Worm (Caenorhabditis elegans): ENCODE measurements around the gene cest-8.

cest-8 gene

ce11 chrX:12181606-12182005 lies 37.9 kb upstream of the cest-8 start:
- peak; percentile 10 for TF ChIP-seq sma-9 (GFP tag; optimal IDR thresholded peaks at IDR 0.05)
- no peak for TF ChIP-seq sma-9 (tag; optimal IDR thresholded peaks at IDR 0.05)
- no peak for TF ChIP-seq C34F6.9 (tag; optimal IDR thresholded peaks at IDR 0.05)

- TF ChIP-seq ceh-82 (tag; optimal IDR thresholded peaks at IDR 0.05) = no peak
- TF ChIP-seq unc-62 (GFP tag; optimal IDR thresholded peaks at IDR 0.05) = peak; percentile 14
- TF ChIP-seq sma-9 (GFP tag; optimal IDR thresholded peaks at IDR 0.05) = peak; percentile 2
- no peak for TF ChIP-seq sma-9 (tag; optimal IDR thresholded peaks at IDR 0.05)
- TF ChIP-seq unc-55 (GFP tag; optimal IDR thresholded peaks at IDR 0.05) = peak; percentile 40
- TF ChIP-seq aly-2 (tag; optimal IDR thresholded peaks at IDR 0.05) = no peak
- TF ChIP-seq nhr-129 (tag; optimal IDR thresholded peaks at IDR 0.05) = peak; percentile 36
- peak; percentile 60 for TF ChIP-seq sem-4 (tag; optimal IDR thresholded peaks at IDR 0.05)
- peak; percentile 47 for TF ChIP-seq zag-1 (tag; optimal IDR thresholded peaks at IDR 0.05)
Observed at ce11 chrX:12182684-12183477, 36.6 kb upstream of the cest-8 start.

DNA sequence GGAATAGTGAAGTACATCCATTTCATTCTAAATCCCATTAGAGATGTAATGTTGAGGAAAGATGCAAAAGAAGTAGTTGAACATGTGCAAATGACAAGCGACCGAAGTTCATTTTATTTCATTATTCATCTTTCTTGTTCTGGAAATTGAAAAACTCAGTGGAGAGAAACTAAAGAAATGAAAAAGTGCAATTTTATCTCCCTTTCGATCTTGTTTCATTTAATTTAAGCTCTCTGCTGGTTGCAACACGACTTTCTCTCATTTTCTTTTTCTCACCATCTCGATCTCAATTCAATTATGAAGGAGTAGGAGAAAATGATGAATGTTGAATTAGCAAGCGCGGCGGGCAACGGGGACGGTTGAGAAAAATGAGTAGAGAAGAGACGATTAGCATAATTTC lies 35.1 kb upstream of the cest-8 start:
- TF ChIP-seq nhr-23 (tag; optimal IDR thresholded peaks at IDR 0.05) (no peak), ceh-82 (tag; optimal IDR thresholded peaks at IDR 0.05) (no peak), ama-1 (optimal IDR thresholded peaks at IDR 0.05) (no peak), nhr-129 (tag; optimal IDR thresholded peaks at IDR 0.05) (peak; percentile 1), R02D3.7 (tag; optimal IDR thresholded peaks at IDR 0.05) (no peak), zag-1 (tag; optimal IDR thresholded peaks at IDR 0.05) (no peak), fos-1 (tag; optimal IDR thresholded peaks at IDR 0.05) (no peak), elt-1 (tag; optimal IDR thresholded peaks at IDR 0.05) (no peak), crh-2 (tag; optimal IDR thresholded peaks at IDR 0.05) (peak; percentile 36), C34F6.9 (tag; optimal IDR thresholded peaks at IDR 0.05) (peak; percentile 31), sem-4 (tag; optimal IDR thresholded peaks at IDR 0.05) (peak; percentile 60), ZK546.5 (tag; optimal IDR thresholded peaks at IDR 0.05) (no peak), unc-39 (tag; optimal IDR thresholded peaks at IDR 0.05) (no peak), nhr-12 (tag; optimal IDR thresholded peaks at IDR 0.05) (no peak), lsy-2 (tag; optimal IDR thresholded peaks at IDR 0.05) (peak in 1 of 2 experiments; percentile 42), peb-1 (tag; optimal IDR thresholded peaks at IDR 0.05) (no peak), unc-55 (GFP tag; optimal IDR thresholded peaks at IDR 0.05) (peak; percentile 58), nhr-25 (tag; optimal IDR thresholded peaks at IDR 0.05) (no peak), F13H6.1 (tag; optimal IDR thresholded peaks at IDR 0.05) (no peak), nhr-11 (tag; optimal IDR thresholded peaks at IDR 0.05) (no peak), egl-27 (tag; optimal IDR thresholded peaks at IDR 0.05) (peak; percentile 19), mbf-1 (tag; optimal IDR thresholded peaks at IDR 0.05) (no peak), sma-9 (GFP tag; optimal IDR thresholded peaks at IDR 0.05) (peak; percentile 26), sma-9 (tag; optimal IDR thresholded peaks at IDR 0.05) (no peak), nhr-6 (tag; optimal IDR thresholded peaks at IDR 0.05) (no peak)

DNA sequence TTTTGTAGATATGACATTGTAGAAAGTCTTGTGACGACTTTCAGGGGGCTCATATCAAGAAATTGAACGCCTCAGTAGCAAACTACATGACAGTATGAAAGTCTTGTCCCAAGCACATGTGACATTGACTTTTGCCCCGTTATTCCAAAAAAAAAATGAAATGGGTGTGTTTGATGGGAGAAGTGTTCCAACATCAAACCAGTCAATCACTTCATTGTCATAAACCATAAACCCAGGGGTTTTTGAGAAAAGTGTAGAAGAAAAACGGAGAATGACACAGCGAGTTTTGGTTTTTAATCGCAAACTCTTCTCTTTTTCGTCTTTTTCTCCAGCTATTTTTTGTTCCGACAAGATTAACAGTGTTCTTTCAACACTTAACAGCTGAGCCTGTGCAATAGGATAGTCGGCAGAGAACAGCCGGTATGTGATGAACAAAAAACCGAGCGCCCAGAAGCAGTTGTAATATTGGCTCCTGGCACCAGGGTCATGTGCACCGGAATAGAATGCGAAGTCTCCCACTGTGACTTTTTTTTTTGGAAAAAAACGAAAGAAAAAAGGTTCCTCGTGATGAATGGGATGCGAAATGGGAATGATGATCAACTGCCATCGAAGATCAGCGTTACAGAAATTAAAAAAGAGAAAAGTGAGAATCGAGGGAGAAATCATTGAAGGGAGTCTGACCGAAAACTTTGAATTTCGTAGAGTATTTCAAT lies 33.5 kb upstream of the cest-8 start:
- TF ChIP-seq dmd-4 (tag; optimal IDR thresholded peaks at IDR 0.05) (no peak), peb-1 (tag; optimal IDR thresholded peaks at IDR 0.05) (no peak), alr-1 (tag; optimal IDR thresholded peaks at IDR 0.05) (no peak), nhr-21 (tag; optimal IDR thresholded peaks at IDR 0.05) (no peak), sma-9 (GFP tag; optimal IDR thresholded peaks at IDR 0.05) (peak; percentile 61), sma-9 (tag; optimal IDR thresholded peaks at IDR 0.05) (no peak), elt-1 (tag; optimal IDR thresholded peaks at IDR 0.05) (no peak), nhr-23 (tag; optimal IDR thresholded peaks at IDR 0.05) (no peak), nhr-25 (tag; optimal IDR thresholded peaks at IDR 0.05) (no peak), zag-1 (tag; optimal IDR thresholded peaks at IDR 0.05) (no peak), lsy-2 (tag; optimal IDR thresholded peaks at IDR 0.05) (peak in 1 of 2 experiments; percentile 15), ZK546.5 (tag; optimal IDR thresholded peaks at IDR 0.05) (no peak), F13H6.1 (tag; optimal IDR thresholded peaks at IDR 0.05) (no peak)

DNA sequence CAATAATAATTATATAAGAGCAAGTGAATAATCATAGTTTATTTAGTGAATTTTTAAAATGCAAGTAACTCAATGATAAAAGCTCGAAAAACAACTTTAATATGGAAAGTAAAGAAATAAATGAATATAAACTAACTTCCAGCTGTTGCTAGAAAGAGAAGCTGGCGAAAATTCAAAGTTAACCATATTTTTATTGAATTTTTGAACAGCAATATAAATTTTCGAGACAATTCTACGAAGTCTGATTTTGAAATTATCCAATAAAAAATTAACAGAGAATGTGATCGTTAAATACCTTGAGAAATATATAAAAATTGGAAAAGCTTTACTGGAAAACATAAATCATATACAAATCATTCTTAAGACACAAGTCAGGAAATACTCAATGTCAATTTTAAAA lies 32.9 kb upstream of the cest-8 start:
- no peak for TF ChIP-seq lin-13 (GFP tag; optimal IDR thresholded peaks at IDR 0.05)
- no peak for TF ChIP-seq mab-5 (tag; optimal IDR thresholded peaks at IDR 0.05)
- no peak for TF ChIP-seq skn-1 (tag; optimal IDR thresholded peaks at IDR 0.05)
- no peak for TF ChIP-seq crh-2 (tag; optimal IDR thresholded peaks at IDR 0.05)
- TF ChIP-seq lin-11 (tag; optimal IDR thresholded peaks at IDR 0.05) = no peak
- no peak for TF ChIP-seq ama-1 (optimal IDR thresholded peaks at IDR 0.05)
- TF ChIP-seq nhr-237 (tag; optimal IDR thresholded peaks at IDR 0.05) = no peak
- no peak for TF ChIP-seq C34F6.9 (tag; optimal IDR thresholded peaks at IDR 0.05)
- TF ChIP-seq sma-9 (GFP tag; optimal IDR thresholded peaks at IDR 0.05) = no peak
- no peak for TF ChIP-seq sma-9 (tag; optimal IDR thresholded peaks at IDR 0.05)
- no peak for TF ChIP-seq unc-39 (tag; optimal IDR thresholded peaks at IDR 0.05)
- TF ChIP-seq elt-1 (tag; optimal IDR thresholded peaks at IDR 0.05) = no peak
- no peak for TF ChIP-seq egl-27 (tag; optimal IDR thresholded peaks at IDR 0.05)
- TF ChIP-seq nhr-23 (tag; optimal IDR thresholded peaks at IDR 0.05) = no peak
- no peak for TF ChIP-seq zag-1 (tag; optimal IDR thresholded peaks at IDR 0.05)
- TF ChIP-seq ztf-11 (tag; optimal IDR thresholded peaks at IDR 0.05) = no peak
- TF ChIP-seq nhr-77 (tag; optimal IDR thresholded peaks at IDR 0.05) = no peak
- no peak for TF ChIP-seq nhr-25 (tag; optimal IDR thresholded peaks at IDR 0.05)

All from whole organism, L2 larva.